Fruit fly (Drosophila melanogaster) whole organism, pupa: ENCODE results near the gene CG31275.

Experiments used
- CG10348 ChIP-seq: fragments of 200-800 bp; sonication (Bioruptor generic); IDR thresholded peaks from 2 replicates; pipeline ENCODE4 v1.3.6; 2022; ENCODE audit warnings: missing biosample characterization, missing genetic modification characterization
- CG12605 ChIP-seq: fragments of 200-800 bp; sonication (Bioruptor generic); IDR thresholded peaks from 2 replicates; pipeline ENCODE4 v1.3.6; 2022; ENCODE audit warnings: missing biosample characterization, missing genetic modification characterization
- CG13204 ChIP-seq: fragments of 200-800 bp; sonication (Bioruptor generic); optimal IDR thresholded peaks from 2 replicates; lab custom pipeline; 2018; ENCODE audit warnings: missing biosample characterization, mild to moderate bottlenecking, missing genetic modification characterization, moderate library complexity
- CG14655 ChIP-seq: fragments of 200-800 bp; sonication (Bioruptor generic); optimal IDR thresholded peaks from 3 replicates; lab custom pipeline; 2017; ENCODE audit warnings: mild to moderate bottlenecking, missing biosample characterization, missing genetic modification reagents, missing genetic modification characterization
- CG15710 ChIP-seq: fragments of 200-800 bp; sonication (Bioruptor generic); optimal IDR thresholded peaks from 2 replicates; lab custom pipeline; 2018; ENCODE audit warnings: missing biosample characterization, mild to moderate bottlenecking, missing genetic modification characterization, moderate library complexity
- CG17806 ChIP-seq: fragments of 200-800 bp; sonication (Bioruptor generic); optimal IDR thresholded peaks from 2 replicates; lab custom pipeline; 2018; ENCODE audit warnings: missing biosample characterization, mild to moderate bottlenecking, missing genetic modification characterization, moderate library complexity
- CG32121 ChIP-seq: fragments of 200-800 bp; sonication (Bioruptor generic); IDR thresholded peaks from 2 replicates; pipeline ENCODE4 v1.3.6; 2022; ENCODE audit warnings: missing biosample characterization, missing genetic modification characterization
- CG34367 ChIP-seq: fragments of 200-800 bp; sonication (Bioruptor generic); optimal IDR thresholded peaks from 2 replicates; lab custom pipeline; 2018; ENCODE audit warnings: missing biosample characterization, mild to moderate bottlenecking, missing genetic modification characterization
- CG4496 ChIP-seq: fragments of 200-800 bp; sonication (Bioruptor generic); IDR thresholded peaks from 3 replicates; pipeline ENCODE4 v1.3.6; 2022; ENCODE audit warnings: missing biosample characterization, missing genetic modification characterization
- CG8159 ChIP-seq: fragments of 200-800 bp; sonication (Bioruptor generic); optimal IDR thresholded peaks from 3 replicates; lab custom pipeline; 2018; ENCODE audit warnings: missing biosample characterization, mild to moderate bottlenecking, missing genetic modification characterization, moderate library complexity
- CG8301 ChIP-seq: fragments of 200-800 bp; sonication (Bioruptor generic); optimal IDR thresholded peaks from 2 replicates; lab custom pipeline; 2018; ENCODE audit warnings: missing biosample characterization, mild to moderate bottlenecking, missing genetic modification characterization
- CG9948 ChIP-seq: fragments of 200-800 bp; sonication (Bioruptor generic); optimal IDR thresholded peaks from 2 replicates; lab custom pipeline; 2018; ENCODE audit warnings: missing biosample characterization, mild to moderate bottlenecking, missing genetic modification characterization, moderate library complexity
- D1 ChIP-seq: fragments of 200-800 bp; sonication (Bioruptor generic); optimal IDR thresholded peaks from 2 replicates; lab custom pipeline; 2018; ENCODE audit warnings: missing biosample characterization, mild to moderate bottlenecking, missing genetic modification characterization, moderate library complexity
- EcR ChIP-seq: fragments of 200-800 bp; sonication (Bioruptor generic); optimal IDR thresholded peaks from 3 replicates; lab custom pipeline; 2019; ENCODE audit warnings: missing biosample characterization, missing genetic modification characterization, mild to moderate bottlenecking, moderate library complexity, missing genetic modification reagents
- Ets98B ChIP-seq: fragments of 200-800 bp; sonication (Bioruptor generic); IDR thresholded peaks from 2 replicates; pipeline ENCODE4 v1.3.6; 2022; ENCODE audit warnings: missing biosample characterization, missing genetic modification characterization
- Pif1A ChIP-seq: fragments of 200-800 bp; sonication (Bioruptor generic); optimal IDR thresholded peaks from 3 replicates; lab custom pipeline; 2016; ENCODE audit warnings: missing biosample characterization, missing genetic modification characterization
- Pif1B ChIP-seq: fragments of 200-800 bp; sonication (Bioruptor generic); optimal IDR thresholded peaks from 3 replicates; lab custom pipeline; 2016; ENCODE audit warnings: missing biosample characterization, missing genetic modification characterization
- Snoo ChIP-seq: fragments of 200-800 bp; sonication (Bioruptor generic); optimal IDR thresholded peaks from 3 replicates; lab custom pipeline; 2017; ENCODE audit warnings: missing biosample characterization, mild to moderate bottlenecking, missing genetic modification characterization, inconsistent platforms
- fd96Ca ChIP-seq: fragments of 200-800 bp; sonication (Bioruptor generic); IDR thresholded peaks from 3 replicates; pipeline ENCODE4 v1.3.6; 2022; ENCODE audit warnings: missing biosample characterization, missing genetic modification characterization
- gl ChIP-seq: fragments of 200-800 bp; sonication (Bioruptor generic); optimal IDR thresholded peaks from 2 replicates; lab custom pipeline; 2018; ENCODE audit warnings: missing biosample characterization, mild to moderate bottlenecking, missing genetic modification characterization
- rn ChIP-seq: fragments of 200-800 bp; sonication (Bioruptor generic); IDR thresholded peaks from 2 replicates; pipeline ENCODE4 v1.3.6; 2022; ENCODE audit warnings: missing biosample characterization, missing genetic modification characterization

CG31275 gene

DNA sequence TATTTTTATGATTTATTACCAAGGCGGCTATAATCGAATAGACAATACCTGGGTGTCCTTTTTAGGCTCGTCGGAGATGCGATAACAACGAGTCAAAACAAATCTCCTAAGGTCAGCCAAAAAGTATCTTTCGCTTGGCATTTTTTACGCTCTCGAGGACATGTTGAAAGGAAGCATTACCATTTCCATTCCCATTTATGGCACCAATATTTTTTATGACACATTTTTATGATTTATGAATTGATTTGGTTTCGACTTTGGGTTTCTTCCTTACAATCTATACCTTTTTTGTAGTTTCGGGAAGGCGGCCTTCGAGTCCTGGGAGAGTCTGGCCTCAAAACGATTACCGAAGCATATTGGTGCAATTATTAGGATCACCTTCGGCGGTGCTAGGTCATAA lies 6.0 kb downstream of the CG31275 start:
- TF ChIP-seq CG9948 (tag; lab: Kevin White, UChicago), result no peak
- no peak for TF ChIP-seq CG8159 (tag; lab: Kevin White, UChicago)
- TF ChIP-seq rn (GFP tag; lab: Robert Waterston, UW), result no peak
- no peak for TF ChIP-seq Pif1A
- TF ChIP-seq Snoo (tag; lab: Kevin White, UChicago), result no peak
- TF ChIP-seq Pif1B (GFP tag; lab: Kevin White, UChicago), result no peak
- TF ChIP-seq CG13204 (GFP tag; lab: Kevin White, UChicago), result no peak
- no peak for TF ChIP-seq CG15710 (tag; lab: Kevin White, UChicago)
- TF ChIP-seq CG12605, result no peak
- no peak for TF ChIP-seq D1 (tag; lab: Kevin White, UChicago)
- no peak for TF ChIP-seq EcR (GFP tag; lab: Kevin White, UChicago)

DNA sequence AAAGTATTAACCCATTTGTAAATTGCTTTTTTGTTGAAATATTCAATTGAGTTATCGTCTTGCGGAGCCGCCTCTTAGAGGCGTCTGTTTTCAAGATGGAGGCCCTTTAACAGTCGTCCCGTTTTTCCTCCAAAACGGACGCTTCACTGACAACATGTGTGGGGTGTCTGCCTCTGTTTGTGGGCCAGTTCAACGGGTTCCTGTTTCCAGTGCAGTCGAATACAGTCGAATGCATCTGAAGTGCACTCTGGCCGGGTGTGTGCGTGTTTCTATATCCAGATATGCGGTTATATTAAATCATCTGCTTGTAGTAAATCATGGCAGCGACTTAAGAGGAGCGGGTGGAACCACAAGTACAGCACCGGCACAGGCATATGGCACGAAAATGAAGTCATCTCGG lies 6.8 kb downstream of the CG31275 start:
- no peak for TF ChIP-seq CG9948 (tag; lab: Kevin White, UChicago)
- TF ChIP-seq CG8301, result no peak
- TF ChIP-seq Pif1A, result no peak
- TF ChIP-seq EcR (GFP tag; lab: Kevin White, UChicago), result no peak
- TF ChIP-seq CG13204 (GFP tag; lab: Kevin White, UChicago), result no peak
- TF ChIP-seq CG32121, result no peak
- TF ChIP-seq fd96Ca (GFP tag; lab: Robert Waterston, UW), result no peak
- TF ChIP-seq rn (GFP tag; lab: Robert Waterston, UW), result no peak

DNA sequence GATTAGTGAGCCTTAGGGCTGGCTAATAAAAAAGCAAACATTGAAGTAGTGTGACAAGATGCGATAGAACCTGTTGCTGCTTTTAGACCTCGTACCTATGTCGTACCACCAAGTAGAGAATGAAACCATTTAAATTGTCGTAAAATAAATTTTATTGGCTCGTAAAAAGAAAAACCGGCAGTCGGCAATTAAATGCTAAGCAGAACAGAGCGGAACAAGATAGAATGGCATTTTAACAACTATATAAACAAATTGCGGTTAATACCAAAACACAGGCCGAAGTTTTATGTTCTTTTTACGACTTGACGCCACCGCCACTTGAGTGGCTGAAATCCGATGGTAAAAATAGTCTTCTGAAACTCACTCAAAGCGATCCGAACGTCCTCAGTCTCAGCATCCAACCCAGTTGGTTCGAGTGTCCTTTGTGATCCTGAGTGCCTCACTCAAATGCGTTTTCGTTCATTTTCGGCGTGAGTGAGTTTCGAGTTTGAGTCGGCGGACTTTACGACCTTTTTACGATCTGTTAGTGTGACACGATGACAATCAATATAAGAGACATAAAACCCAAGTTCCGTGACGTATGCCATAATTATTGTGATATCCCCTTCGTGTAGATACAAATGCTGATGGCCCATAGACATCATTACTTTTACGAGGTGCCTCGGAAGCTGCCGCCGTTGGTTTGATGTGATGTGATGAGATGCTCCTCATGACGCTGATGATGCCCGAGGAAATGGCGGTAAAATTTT lies 7.9 kb downstream of the CG31275 start:
- TF ChIP-seq D1 (tag; lab: Kevin White, UChicago), result no peak
- no peak for TF ChIP-seq Pif1B (GFP tag; lab: Kevin White, UChicago)
- TF ChIP-seq CG17806 (tag; lab: Kevin White, UChicago), result no peak
- no peak for TF ChIP-seq CG4496
- TF ChIP-seq gl (tag; lab: Kevin White, UChicago), result no peak
- TF ChIP-seq CG32121, result no peak
- no peak for TF ChIP-seq CG8159 (tag; lab: Kevin White, UChicago)
- TF ChIP-seq Ets98B, result no peak
- no peak for TF ChIP-seq CG14655

DNA sequence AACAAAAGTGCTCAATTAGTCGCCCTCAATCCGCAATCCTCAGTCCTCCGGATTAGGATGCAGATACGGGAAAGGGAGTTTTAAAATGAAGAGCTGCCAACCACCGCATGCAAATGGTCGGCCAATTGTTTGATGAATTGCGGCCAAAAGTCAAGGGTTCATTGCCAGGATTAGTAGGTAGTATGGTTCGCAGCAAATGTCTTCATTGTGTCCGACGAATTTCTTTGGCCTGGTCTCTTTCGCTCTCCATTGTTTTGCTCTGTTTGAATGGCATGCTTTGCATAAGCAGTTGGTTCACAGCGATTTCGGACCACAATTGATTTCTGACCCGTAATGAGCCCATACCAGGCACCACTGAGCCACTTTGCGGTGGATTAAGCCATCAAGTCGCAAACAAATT lies 8.9 kb downstream of the CG31275 start:
- TF ChIP-seq CG8159 (tag; lab: Kevin White, UChicago) (no peak), Snoo (tag; lab: Kevin White, UChicago) (no peak), gl (tag; lab: Kevin White, UChicago) (no peak), CG14655 (no peak), CG34367 (tag; lab: Kevin White, UChicago) (no peak), CG17806 (tag; lab: Kevin White, UChicago) (no peak), CG9948 (tag; lab: Kevin White, UChicago) (no peak)
- TF ChIP-seq, all 21 proteins: peak for 0

DNA sequence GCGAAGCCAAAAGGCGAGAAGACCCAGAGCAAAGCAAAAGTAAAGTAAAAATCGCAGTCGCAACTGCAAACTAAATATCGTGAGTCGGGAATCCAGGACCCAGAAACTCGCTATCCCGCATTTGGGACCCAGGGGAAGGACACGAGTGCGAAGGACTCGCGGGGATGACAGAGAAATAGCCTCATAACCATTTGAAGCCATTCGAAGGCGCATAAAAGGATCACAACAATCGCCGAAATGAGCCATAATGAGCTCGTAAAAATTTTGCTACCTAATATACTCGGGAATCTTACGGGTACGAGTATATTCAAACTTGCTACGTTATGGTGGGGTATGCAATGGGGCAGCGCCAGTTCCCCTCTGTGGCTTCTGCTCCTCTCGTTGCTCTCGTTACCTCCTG lies 15.3 kb downstream of the CG31275 start:
- no peak for TF ChIP-seq CG32121
- no peak for TF ChIP-seq Snoo (tag; lab: Kevin White, UChicago)
- TF ChIP-seq gl (tag; lab: Kevin White, UChicago), result no peak
- TF ChIP-seq CG8301, result no peak
- TF ChIP-seq CG10348 (GFP tag; lab: Robert Waterston, UW), result no peak
- TF ChIP-seq Pif1B (GFP tag; lab: Kevin White, UChicago), result no peak
- TF ChIP-seq CG17806 (tag; lab: Kevin White, UChicago), result no peak
- no peak for TF ChIP-seq CG34367 (tag; lab: Kevin White, UChicago)
- no peak for TF ChIP-seq CG12605
- no peak for TF ChIP-seq CG13204 (GFP tag; lab: Kevin White, UChicago)
- TF ChIP-seq CG8159 (tag; lab: Kevin White, UChicago), result no peak
- no peak for TF ChIP-seq Pif1A
- TF ChIP-seq rn (GFP tag; lab: Robert Waterston, UW), result no peak
- TF ChIP-seq CG4496, result no peak
- no peak for TF ChIP-seq D1 (tag; lab: Kevin White, UChicago)
- no peak for TF ChIP-seq fd96Ca (GFP tag; lab: Robert Waterston, UW)
- no peak for TF ChIP-seq CG15710 (tag; lab: Kevin White, UChicago)
- no peak for TF ChIP-seq CG14655
- no peak for TF ChIP-seq EcR (GFP tag; lab: Kevin White, UChicago)
- TF ChIP-seq Ets98B, result no peak

DNA sequence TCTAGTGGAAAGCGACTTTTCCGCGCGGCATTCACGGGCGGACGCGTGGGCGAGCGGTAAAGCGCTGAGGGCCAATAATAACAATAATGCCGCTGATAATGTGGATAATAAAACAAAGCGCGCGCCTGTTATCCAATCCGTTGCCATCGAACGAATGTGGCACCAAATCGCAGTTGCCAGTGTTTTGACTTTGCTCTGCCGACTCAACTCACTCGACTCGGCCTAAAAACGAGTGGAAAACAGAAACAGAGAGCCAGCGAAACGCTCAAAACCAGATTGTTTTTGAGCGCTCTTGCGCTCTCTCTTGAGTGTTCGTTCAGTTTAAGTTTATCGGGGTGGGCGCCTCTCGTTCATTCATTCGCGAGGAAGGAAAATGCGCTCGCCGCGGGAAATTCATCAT lies 16.9 kb downstream of the CG31275 start, which contains the start of gene Ubx:
Ubx (minus strand) TSS at position 158 of the 400 bp plus-strand sequence.
- no peak for TF ChIP-seq CG4496
- TF ChIP-seq CG13204 (GFP tag; lab: Kevin White, UChicago), result no peak
- TF ChIP-seq CG15710 (tag; lab: Kevin White, UChicago), result no peak
- no peak for TF ChIP-seq CG8301
- no peak for TF ChIP-seq Ets98B
- TF ChIP-seq CG32121, result no peak
- no peak for TF ChIP-seq Pif1B (GFP tag; lab: Kevin White, UChicago)
- TF ChIP-seq CG9948 (tag; lab: Kevin White, UChicago), result no peak
- no peak for TF ChIP-seq CG14655
- no peak for TF ChIP-seq Pif1A
- no peak for TF ChIP-seq Snoo (tag; lab: Kevin White, UChicago)
- no peak for TF ChIP-seq CG17806 (tag; lab: Kevin White, UChicago)
- TF ChIP-seq CG34367 (tag; lab: Kevin White, UChicago), result no peak
- TF ChIP-seq gl (tag; lab: Kevin White, UChicago), result no peak
- TF ChIP-seq CG8159 (tag; lab: Kevin White, UChicago), result no peak
- no peak for TF ChIP-seq fd96Ca (GFP tag; lab: Robert Waterston, UW)
- TF ChIP-seq CG12605, result no peak
